Fruit fly (Drosophila melanogaster) whole organism, prepupa: ENCODE data around the gene Cdep.

Source experiments
- Blimp-1 ChIP-seq: fragments of 200-800 bp; sonication (Bioruptor generic); optimal IDR thresholded peaks from 3 replicates; lab custom pipeline; 2017; ENCODE audit warnings: missing biosample characterization, missing genetic modification characterization, mild to moderate bottlenecking, moderate library complexity, missing genetic modification reagents
- CG10631 ChIP-seq: fragments of 200-800 bp; sonication (Bioruptor generic); optimal IDR thresholded peaks from 2 replicates; lab custom pipeline; 2016; ENCODE audit warnings: missing biosample characterization, missing genetic modification characterization
- CG10669 ChIP-seq: fragments of 200-800 bp; sonication (Bioruptor generic); optimal IDR thresholded peaks from 3 replicates; lab custom pipeline; 2018; ENCODE audit warnings: missing biosample characterization, mild to moderate bottlenecking, missing genetic modification characterization, moderate library complexity
- CG11762 ChIP-seq: fragments of 200-800 bp; sonication (Bioruptor generic); optimal IDR thresholded peaks from 3 replicates; lab custom pipeline; 2016; ENCODE audit warnings: missing biosample characterization, missing genetic modification characterization; ENCODE audit not compliant: insufficient read depth
- CG11902 ChIP-seq: fragments of 200-800 bp; sonication (Bioruptor generic); optimal IDR thresholded peaks from 3 replicates; lab custom pipeline; 2016; ENCODE audit warnings: missing biosample characterization, missing genetic modification characterization
- CG15336 ChIP-seq: fragments of 200-800 bp; sonication (Bioruptor generic); IDR thresholded peaks from 2 replicates; pipeline ENCODE4 v1.3.6; 2022; ENCODE audit warnings: missing biosample characterization, missing genetic modification characterization
- CG16779 ChIP-seq: fragments of 200-800 bp; sonication (Bioruptor generic); optimal IDR thresholded peaks from 3 replicates; lab custom pipeline; 2017; ENCODE audit warnings: missing biosample characterization, mild to moderate bottlenecking, missing genetic modification characterization
- CG3032 ChIP-seq: fragments of 200-800 bp; optimal IDR thresholded peaks from 2 replicates; lab custom pipeline; 2019; ENCODE audit warnings: missing biosample characterization, mild to moderate bottlenecking, missing genetic modification characterization, moderate library complexity
- CG31627 ChIP-seq: fragments of 200-800 bp; sonication (Bioruptor generic); optimal IDR thresholded peaks from 3 replicates; lab custom pipeline; 2016; ENCODE audit warnings: missing biosample characterization, missing genetic modification characterization
- CG34406 ChIP-seq: fragments of 200-800 bp; sonication (Bioruptor generic); optimal IDR thresholded peaks from 3 replicates; lab custom pipeline; 2016; ENCODE audit warnings: missing biosample characterization, missing genetic modification characterization
- CG4318 ChIP-seq: fragments of 200-800 bp; sonication (Bioruptor generic); optimal IDR thresholded peaks from 3 replicates; lab custom pipeline; 2017; ENCODE audit warnings: missing biosample characterization, mild to moderate bottlenecking, missing genetic modification characterization
- CG6163 ChIP-seq: fragments of 200-800 bp; sonication (Bioruptor generic); IDR thresholded peaks from 3 replicates; pipeline ENCODE4 v1.3.6; 2022; ENCODE audit warnings: missing biosample characterization, missing genetic modification characterization
- CG6854 ChIP-seq: fragments of 200-800 bp; sonication (Bioruptor generic); optimal IDR thresholded peaks from 2 replicates; lab custom pipeline; 2017; ENCODE audit warnings: missing biosample characterization, mild to moderate bottlenecking, missing genetic modification characterization
- CG7368 ChIP-seq: fragments of 200-800 bp; sonication (Bioruptor generic); optimal IDR thresholded peaks from 3 replicates; lab custom pipeline; 2016; ENCODE audit warnings: missing biosample characterization, missing genetic modification characterization
- CG8119 ChIP-seq: fragments of 200-800 bp; sonication (Bioruptor generic); IDR thresholded peaks from 3 replicates; pipeline ENCODE4 v1.3.6; 2022; ENCODE audit warnings: missing biosample characterization, missing genetic modification characterization
- CG8319 ChIP-seq: fragments of 200-800 bp; sonication (Bioruptor generic); optimal IDR thresholded peaks from 3 replicates; lab custom pipeline; 2016; ENCODE audit warnings: missing biosample characterization, missing genetic modification characterization
- CG8632 ChIP-seq: fragments of 200-800 bp; sonication (Bioruptor generic); optimal IDR thresholded peaks from 3 replicates; lab custom pipeline; 2016; ENCODE audit warnings: missing biosample characterization, missing genetic modification characterization
- Eip75B ChIP-seq: fragments of 200-800 bp; sonication (Bioruptor generic); optimal IDR thresholded peaks from 3 replicates; lab custom pipeline; 2016; ENCODE audit warnings: missing biosample characterization, missing genetic modification characterization
- Eip78C ChIP-seq: fragments of 200-800 bp; sonication (Bioruptor generic); peaks from one replicate; lab custom pipeline; 2016; ENCODE audit warnings: missing biosample characterization, missing genetic modification characterization
- Eip93F ChIP-seq: fragments of 200-800 bp; sonication (Bioruptor generic); optimal IDR thresholded peaks from 2 replicates; lab custom pipeline; 2016; ENCODE audit warnings: missing biosample characterization, mild to moderate bottlenecking, missing genetic modification characterization
- Ets21C ChIP-seq: fragments of 200-800 bp; sonication (Bioruptor generic); optimal IDR thresholded peaks from 3 replicates; lab custom pipeline; 2016; ENCODE audit warnings: missing biosample characterization, missing genetic modification characterization
- Ets96B ChIP-seq: fragments of 200-800 bp; optimal IDR thresholded peaks from 2 replicates; lab custom pipeline; 2019; ENCODE audit warnings: missing biosample characterization, mild to moderate bottlenecking, missing genetic modification characterization, moderate library complexity
- Gug ChIP-seq: fragments of 200-800 bp; sonication (Bioruptor generic); IDR thresholded peaks from 2 replicates; pipeline ENCODE4 v1.3.6; 2022; ENCODE audit warnings: missing biosample characterization, missing genetic modification characterization
- Hr38 ChIP-seq: sonication (Bioruptor generic); optimal IDR thresholded peaks from 2 replicates; lab custom pipeline; 2016; ENCODE audit warnings: missing biosample characterization, missing genetic modification characterization
- Hr39 ChIP-seq: fragments of 200-800 bp; sonication (Bioruptor generic); optimal IDR thresholded peaks from 2 replicates; lab custom pipeline; 2016; ENCODE audit warnings: missing biosample characterization, missing genetic modification characterization
- Hr4 ChIP-seq: fragments of 200-800 bp; sonication (Bioruptor generic); optimal IDR thresholded peaks from 3 replicates; lab custom pipeline; 2016; ENCODE audit warnings: missing biosample characterization, missing genetic modification characterization
- Lpt ChIP-seq: fragments of 200-800 bp; sonication (Bioruptor generic); optimal IDR thresholded peaks from 3 replicates; lab custom pipeline; 2016; ENCODE audit warnings: missing biosample characterization, missing genetic modification characterization
- Met ChIP-seq: fragments of 200-800 bp; sonication (Bioruptor generic); optimal IDR thresholded peaks from 3 replicates; lab custom pipeline; 2016; ENCODE audit warnings: missing biosample characterization, missing genetic modification characterization
- Smox ChIP-seq: fragments of 200-800 bp; sonication (Bioruptor generic); optimal IDR thresholded peaks from 3 replicates; lab custom pipeline; 2016; ENCODE audit warnings: missing biosample characterization, missing genetic modification characterization
- Sox102F ChIP-seq: fragments of 200-800 bp; sonication (Bioruptor generic); optimal IDR thresholded peaks from 2 replicates; lab custom pipeline; 2016; ENCODE audit warnings: missing biosample characterization, mild to moderate bottlenecking, missing genetic modification characterization
- Sox14 ChIP-seq: fragments of 200-800 bp; sonication (Bioruptor generic); optimal IDR thresholded peaks from 3 replicates; lab custom pipeline; 2016; ENCODE audit warnings: missing biosample characterization, missing genetic modification characterization
- Sox15 ChIP-seq: fragments of 200-800 bp; sonication (Bioruptor generic); optimal IDR thresholded peaks from 3 replicates; lab custom pipeline; 2016; ENCODE audit warnings: missing biosample characterization, missing genetic modification characterization
- achi ChIP-seq: fragments of 200-800 bp; sonication (Bioruptor generic); optimal IDR thresholded peaks from 3 replicates; lab custom pipeline; 2016; ENCODE audit warnings: missing biosample characterization, missing genetic modification characterization
- acj6 ChIP-seq: fragments of 200-800 bp; sonication (Bioruptor generic); optimal IDR thresholded peaks from 3 replicates; lab custom pipeline; 2016; ENCODE audit warnings: missing biosample characterization, missing genetic modification characterization
- cyc ChIP-seq: fragments of 200-800 bp; sonication (Bioruptor generic); optimal IDR thresholded peaks from 3 replicates; lab custom pipeline; 2016; ENCODE audit warnings: missing biosample characterization, missing genetic modification characterization
- dac ChIP-seq: fragments of 200-800 bp; sonication (Bioruptor generic); optimal IDR thresholded peaks from 2 replicates; lab custom pipeline; 2017; ENCODE audit warnings: missing biosample characterization, mild to moderate bottlenecking, missing genetic modification characterization
- dsx ChIP-seq: fragments of 200-800 bp; optimal IDR thresholded peaks from 3 replicates; lab custom pipeline; 2019; ENCODE audit warnings: missing biosample characterization, mild to moderate bottlenecking, missing genetic modification characterization, moderate library complexity; ENCODE audit not compliant: poor library complexity, severe bottlenecking
- eg ChIP-seq: fragments of 200-800 bp; sonication (Bioruptor generic); IDR thresholded peaks from 3 replicates; pipeline ENCODE4 v1.3.6; 2022; ENCODE audit warnings: missing biosample characterization, missing genetic modification characterization
- esn ChIP-seq: fragments of 200-800 bp; sonication (Bioruptor generic); optimal IDR thresholded peaks from 2 replicates; lab custom pipeline; 2016; ENCODE audit warnings: missing biosample characterization, mild to moderate bottlenecking, missing genetic modification characterization, moderate library complexity
- fd59A ChIP-seq: fragments of 200-800 bp; sonication (Bioruptor generic); optimal IDR thresholded peaks from 2 replicates; lab custom pipeline; 2017; ENCODE audit warnings: missing biosample characterization, mild to moderate bottlenecking, missing genetic modification characterization, missing genetic modification reagents
- fd85E ChIP-seq: fragments of 200-800 bp; sonication (Bioruptor generic); optimal IDR thresholded peaks from 3 replicates; lab custom pipeline; 2016; ENCODE audit warnings: missing biosample characterization, missing genetic modification characterization
- fkh ChIP-seq: fragments of 200-800 bp; sonication (Bioruptor generic); optimal IDR thresholded peaks from 3 replicates; lab custom pipeline; 2017; ENCODE audit warnings: missing biosample characterization, mild to moderate bottlenecking, missing genetic modification characterization, moderate library complexity
- net ChIP-seq: fragments of 200-800 bp; sonication (Bioruptor generic); optimal IDR thresholded peaks from 3 replicates; lab custom pipeline; 2016; ENCODE audit warnings: missing biosample characterization, missing genetic modification characterization
- pdm3 ChIP-seq: fragments of 200-800 bp; sonication (Bioruptor generic); optimal IDR thresholded peaks from 3 replicates; lab custom pipeline; 2016; ENCODE audit warnings: missing biosample characterization, missing genetic modification characterization
- spab ChIP-seq: fragments of 200-800 bp; sonication (Bioruptor generic); optimal IDR thresholded peaks from 2 replicates; lab custom pipeline; 2017; ENCODE audit warnings: missing biosample characterization, mild to moderate bottlenecking, missing genetic modification characterization, missing genetic modification reagents
- svp ChIP-seq: fragments of 200-800 bp; sonication (Bioruptor generic); peaks from one replicate; lab custom pipeline; 2016; ENCODE audit warnings: missing biosample characterization, missing genetic modification characterization
- topi ChIP-seq: fragments of 200-800 bp; sonication (Bioruptor generic); optimal IDR thresholded peaks from 3 replicates; lab custom pipeline; 2016; ENCODE audit warnings: missing biosample characterization, missing genetic modification characterization
- vri ChIP-seq: fragments of 200-800 bp; sonication (Bioruptor generic); optimal IDR thresholded peaks from 3 replicates; lab custom pipeline; 2016; ENCODE audit warnings: missing biosample characterization, mild to moderate bottlenecking, missing genetic modification characterization

Gene Cdep

dm6 chr3R:4905764-4906626 is 4.4 kb upstream of the Cdep start, which contains the start of gene Gnf1:
Gnf1 (plus strand) TSS chr3R:4906622.
- TF ChIP-seq Lpt (GFP tag; lab: Kevin White, UChicago) (no peak), fkh (GFP tag; lab: Kevin White, UChicago) (peak; percentile 36), Met (GFP tag; lab: Kevin White, UChicago) (no peak), Sox14 (GFP tag; lab: Kevin White, UChicago) (peak; percentile 43), Eip93F (GFP tag; lab: Kevin White, UChicago) (peak; percentile 1), Ets21C (GFP tag; lab: Kevin White, UChicago) (no peak), CG31627 (GFP tag; lab: Kevin White, UChicago) (no peak), svp (GFP tag; lab: Kevin White, UChicago) (peak; percentile 69), acj6 (GFP tag; lab: Kevin White, UChicago) (no peak), net (GFP tag; lab: Kevin White, UChicago) (no peak), CG10669 (GFP tag; lab: Kevin White, UChicago) (no peak), pdm3 (GFP tag; lab: Kevin White, UChicago) (no peak), topi (no peak), Eip78C (GFP tag; lab: Kevin White, UChicago) (peak; percentile 64), Ets96B (tag; lab: Kevin White, UChicago) (no peak), Hr4 (GFP tag; lab: Kevin White, UChicago) (peak; percentile 20), CG16779 (tag; lab: Kevin White, UChicago) (no peak), achi (GFP tag; lab: Kevin White, UChicago) (no peak), Smox (GFP tag; lab: Kevin White, UChicago) (no peak), CG15336 (GFP tag; lab: Robert Waterston, UW) (no peak), eg (GFP tag; lab: Robert Waterston, UW) (no peak), CG11902 (GFP tag; lab: Kevin White, UChicago) (no peak), CG6163 (GFP tag; lab: Robert Waterston, UW) (no peak), Sox102F (GFP tag; lab: Kevin White, UChicago) (no peak), Hr38 (GFP tag; lab: Kevin White, UChicago) (no peak), Sox15 (GFP tag; lab: Kevin White, UChicago) (no peak), CG11762 (GFP tag; lab: Kevin White, UChicago) (no peak), vri (GFP tag; lab: Kevin White, UChicago) (peak; percentile 6), dsx (GFP tag; lab: Kevin White, UChicago) (no peak), cyc (GFP tag; lab: Kevin White, UChicago) (no peak), CG8632 (no peak), CG34406 (no peak), CG8319 (GFP tag; lab: Kevin White, UChicago) (no peak), CG7368 (GFP tag; lab: Kevin White, UChicago) (no peak), CG10631 (GFP tag; lab: Kevin White, UChicago) (no peak), CG8119 (GFP tag; lab: Robert Waterston, UW) (no peak), esn (no peak), dac (GFP tag; lab: Kevin White, UChicago) (no peak), spab (no peak), Eip75B (GFP tag; lab: Kevin White, UChicago) (peak; percentile 19), Hr39 (GFP tag; lab: Kevin White, UChicago) (no peak), fd59A (GFP tag; lab: Kevin White, UChicago) (no peak), CG3032 (tag; lab: Kevin White, UChicago) (no peak), Gug (no peak), CG4318 (GFP tag; lab: Kevin White, UChicago) (no peak), Blimp-1 (GFP tag; lab: Kevin White, UChicago) (no peak), fd85E (GFP tag; lab: Kevin White, UChicago) (no peak), CG6854 (GFP tag; lab: Kevin White, UChicago) (no peak)
